Fruit fly (Drosophila melanogaster) whole organism, pupa: ENCODE data around the gene Kua.

Experiments
- CG10348 ChIP-seq: fragments of 200-800 bp; sonication (Bioruptor generic); IDR thresholded peaks from 2 replicates; pipeline ENCODE4 v1.3.6; 2022; ENCODE audit warnings: missing biosample characterization, missing genetic modification characterization
- CG12605 ChIP-seq: fragments of 200-800 bp; sonication (Bioruptor generic); IDR thresholded peaks from 2 replicates; pipeline ENCODE4 v1.3.6; 2022; ENCODE audit warnings: missing biosample characterization, missing genetic modification characterization
- CG13204 ChIP-seq: fragments of 200-800 bp; sonication (Bioruptor generic); optimal IDR thresholded peaks from 2 replicates; lab custom pipeline; 2018; ENCODE audit warnings: missing biosample characterization, mild to moderate bottlenecking, missing genetic modification characterization, moderate library complexity
- CG14655 ChIP-seq: fragments of 200-800 bp; sonication (Bioruptor generic); optimal IDR thresholded peaks from 3 replicates; lab custom pipeline; 2017; ENCODE audit warnings: mild to moderate bottlenecking, missing biosample characterization, missing genetic modification reagents, missing genetic modification characterization
- CG15710 ChIP-seq: fragments of 200-800 bp; sonication (Bioruptor generic); optimal IDR thresholded peaks from 2 replicates; lab custom pipeline; 2018; ENCODE audit warnings: missing biosample characterization, mild to moderate bottlenecking, missing genetic modification characterization, moderate library complexity
- CG17806 ChIP-seq: fragments of 200-800 bp; sonication (Bioruptor generic); optimal IDR thresholded peaks from 2 replicates; lab custom pipeline; 2018; ENCODE audit warnings: missing biosample characterization, mild to moderate bottlenecking, missing genetic modification characterization, moderate library complexity
- CG32121 ChIP-seq: fragments of 200-800 bp; sonication (Bioruptor generic); IDR thresholded peaks from 2 replicates; pipeline ENCODE4 v1.3.6; 2022; ENCODE audit warnings: missing biosample characterization, missing genetic modification characterization
- CG34367 ChIP-seq: fragments of 200-800 bp; sonication (Bioruptor generic); optimal IDR thresholded peaks from 2 replicates; lab custom pipeline; 2018; ENCODE audit warnings: missing biosample characterization, mild to moderate bottlenecking, missing genetic modification characterization
- CG4496 ChIP-seq: fragments of 200-800 bp; sonication (Bioruptor generic); IDR thresholded peaks from 3 replicates; pipeline ENCODE4 v1.3.6; 2022; ENCODE audit warnings: missing biosample characterization, missing genetic modification characterization
- CG8159 ChIP-seq: fragments of 200-800 bp; sonication (Bioruptor generic); optimal IDR thresholded peaks from 3 replicates; lab custom pipeline; 2018; ENCODE audit warnings: missing biosample characterization, mild to moderate bottlenecking, missing genetic modification characterization, moderate library complexity
- CG9948 ChIP-seq: fragments of 200-800 bp; sonication (Bioruptor generic); optimal IDR thresholded peaks from 2 replicates; lab custom pipeline; 2018; ENCODE audit warnings: missing biosample characterization, mild to moderate bottlenecking, missing genetic modification characterization, moderate library complexity
- D1 ChIP-seq: fragments of 200-800 bp; sonication (Bioruptor generic); optimal IDR thresholded peaks from 2 replicates; lab custom pipeline; 2018; ENCODE audit warnings: missing biosample characterization, mild to moderate bottlenecking, missing genetic modification characterization, moderate library complexity
- EcR ChIP-seq: fragments of 200-800 bp; sonication (Bioruptor generic); optimal IDR thresholded peaks from 3 replicates; lab custom pipeline; 2019; ENCODE audit warnings: missing biosample characterization, missing genetic modification characterization, mild to moderate bottlenecking, moderate library complexity, missing genetic modification reagents
- Ets98B ChIP-seq: fragments of 200-800 bp; sonication (Bioruptor generic); IDR thresholded peaks from 2 replicates; pipeline ENCODE4 v1.3.6; 2022; ENCODE audit warnings: missing biosample characterization, missing genetic modification characterization
- Pif1A ChIP-seq: fragments of 200-800 bp; sonication (Bioruptor generic); optimal IDR thresholded peaks from 3 replicates; lab custom pipeline; 2016; ENCODE audit warnings: missing biosample characterization, missing genetic modification characterization
- Pif1B ChIP-seq: fragments of 200-800 bp; sonication (Bioruptor generic); optimal IDR thresholded peaks from 3 replicates; lab custom pipeline; 2016; ENCODE audit warnings: missing biosample characterization, missing genetic modification characterization
- Snoo ChIP-seq: fragments of 200-800 bp; sonication (Bioruptor generic); optimal IDR thresholded peaks from 3 replicates; lab custom pipeline; 2017; ENCODE audit warnings: missing biosample characterization, mild to moderate bottlenecking, missing genetic modification characterization, inconsistent platforms
- fd96Ca ChIP-seq: fragments of 200-800 bp; sonication (Bioruptor generic); IDR thresholded peaks from 3 replicates; pipeline ENCODE4 v1.3.6; 2022; ENCODE audit warnings: missing biosample characterization, missing genetic modification characterization
- gl ChIP-seq: fragments of 200-800 bp; sonication (Bioruptor generic); optimal IDR thresholded peaks from 2 replicates; lab custom pipeline; 2018; ENCODE audit warnings: missing biosample characterization, mild to moderate bottlenecking, missing genetic modification characterization
- rn ChIP-seq: fragments of 200-800 bp; sonication (Bioruptor generic); IDR thresholded peaks from 2 replicates; pipeline ENCODE4 v1.3.6; 2022; ENCODE audit warnings: missing biosample characterization, missing genetic modification characterization

The Kua gene

dm6 chr2L:20066233-20066650, 31.1 kb upstream of the Kua start, which contains the start of gene bwa:
TSS of gene bwa (plus strand) at chr2L:20066391.
- TF ChIP-seq fd96Ca (GFP tag; lab: Robert Waterston, UW) = peak; percentile 36; the same call in 1 of the 3 replicates
- peak; percentile 13 for TF ChIP-seq EcR (GFP tag; lab: Kevin White, UChicago)
- TF ChIP-seq CG17806 (tag; lab: Kevin White, UChicago) = no peak
- TF ChIP-seq gl (tag; lab: Kevin White, UChicago) = peak; percentile 19
- TF ChIP-seq, all 21 proteins: peak for 3

dm6 chr2L:20067928-20068327, 29.5 kb upstream of the Kua start:
- TF ChIP-seq EcR (GFP tag; lab: Kevin White, UChicago) = peak; percentile 84
- no peak for TF ChIP-seq rn (GFP tag; lab: Robert Waterston, UW)

dm6 chr2L:20069158-20070016, 28.0 kb upstream of the Kua start:
- TF ChIP-seq CG17806 (tag; lab: Kevin White, UChicago) (no peak), D1 (no peak), CG12605 (GFP tag; lab: Robert Waterston, UW) (no peak), CG13204 (GFP tag; lab: Kevin White, UChicago) (no peak), EcR (GFP tag; lab: Kevin White, UChicago) (peak; percentile 87), CG14655 (GFP tag; lab: Kevin White, UChicago) (no peak)

- TF ChIP-seq Ets98B (GFP tag; lab: Robert Waterston, UW) (no peak), CG17806 (tag; lab: Kevin White, UChicago) (no peak), CG34367 (tag; lab: Kevin White, UChicago) (no peak), CG12605 (GFP tag; lab: Robert Waterston, UW) (no peak), gl (tag; lab: Kevin White, UChicago) (no peak), rn (GFP tag; lab: Robert Waterston, UW) (no peak), CG10348 (no peak), Pif1A (GFP tag; lab: Kevin White, UChicago) (no peak), CG13204 (GFP tag; lab: Kevin White, UChicago) (no peak), Pif1B (GFP tag; lab: Kevin White, UChicago) (no peak), CG8159 (tag; lab: Kevin White, UChicago) (no peak), D1 (no peak), CG15710 (tag; lab: Kevin White, UChicago) (no peak), Snoo (tag; lab: Kevin White, UChicago) (no peak), CG4496 (GFP tag; lab: Robert Waterston, UW) (no peak), CG9948 (tag; lab: Kevin White, UChicago) (no peak), CG32121 (GFP tag; lab: Robert Waterston, UW) (no peak)
Observed at dm6 chr2L:20072095-20072494, 25.3 kb upstream of the Kua start, which contains the start of gene CG10730. TSS of gene CG10730 (minus strand) at chr2L:20072195.

- TF ChIP-seq CG17806 (tag; lab: Kevin White, UChicago) (no peak), CG15710 (tag; lab: Kevin White, UChicago) (no peak), CG4496 (GFP tag; lab: Robert Waterston, UW) (no peak), CG12605 (GFP tag; lab: Robert Waterston, UW) (no peak), CG9948 (tag; lab: Kevin White, UChicago) (no peak), CG8159 (tag; lab: Kevin White, UChicago) (no peak), rn (GFP tag; lab: Robert Waterston, UW) (no peak), Pif1B (GFP tag; lab: Kevin White, UChicago) (no peak), gl (tag; lab: Kevin White, UChicago) (no peak), EcR (GFP tag; lab: Kevin White, UChicago) (no peak), CG14655 (GFP tag; lab: Kevin White, UChicago) (no peak), CG34367 (tag; lab: Kevin White, UChicago) (no peak)
Observed at dm6 chr2L:20074388-20074787, 23.0 kb upstream of the Kua start.

- TF ChIP-seq CG12605 (GFP tag; lab: Robert Waterston, UW) = 0 out of 2 replicates have a peak, but pooled peaks have one; percentile 39
- peak; percentile 36 for TF ChIP-seq CG34367 (tag; lab: Kevin White, UChicago)
- TF ChIP-seq CG10348 = no peak
- TF ChIP-seq CG8159 (tag; lab: Kevin White, UChicago) = no peak
- no peak for TF ChIP-seq D1
- TF ChIP-seq Pif1B (GFP tag; lab: Kevin White, UChicago) = peak; percentile 61
- TF ChIP-seq CG15710 (tag; lab: Kevin White, UChicago) = peak; percentile 50
- no peak for TF ChIP-seq Pif1A (GFP tag; lab: Kevin White, UChicago)
- no peak for TF ChIP-seq Snoo (tag; lab: Kevin White, UChicago)
Observed at dm6 chr2L:20075234-20075803, 22.1 kb upstream of the Kua start, which contains the start of the genes pr and neb. TSS of gene pr (minus strand) at chr2L:20075458. TSS of gene neb (plus strand) at chr2L:20075757.
